Worm (Caenorhabditis elegans): ENCODE results near the gene srh-178.

ce11 chrV:18506772-18507171 is 26.6 kb upstream of the srh-178 start:
- TF ChIP-seq unc-39 (tag; optimal IDR thresholded peaks at IDR 0.05) = no peak
- TF ChIP-seq elt-3 (tag; optimal IDR thresholded peaks at IDR 0.05) = no peak
- TF ChIP-seq nhr-76 (tag; optimal IDR thresholded peaks at IDR 0.05) = no peak
- TF ChIP-seq snpc-4 (tag; optimal IDR thresholded peaks at IDR 0.05) = no peak
- TF ChIP-seq ztf-11 (tag; optimal IDR thresholded peaks at IDR 0.05) = no peak
